Worm (Caenorhabditis elegans): ENCODE data around the gene T05H4.3.

Gene T05H4.3

ce11 chrV:6425927-6426326 lies 16.2 kb upstream of the T05H4.3 start, which contains the start of gene T05H4.11 (continued):
- TF ChIP-seq hlh-4 (tag; optimal IDR thresholded peaks at IDR 0.05), result no peak

ce11 chrV:6426843-6427242 lies 15.3 kb upstream of the T05H4.3 start, which contains the start of gene atp-4:
Gene atp-4, minus strand, starts transcription at chrV:6427112.
- TF ChIP-seq ces-1 (GFP tag; optimal IDR thresholded peaks at IDR 0.05) (no peak), snu-23 (GFP tag; optimal IDR thresholded peaks at IDR 0.05) (no peak), rnt-1 (tag; optimal IDR thresholded peaks at IDR 0.05) (no peak), grh-1 (GFP tag; IDR thresholded peaks at IDR 0.05) (peak; percentile 27; the same call in 1 of the 2 replicates), ceh-63 (GFP tag; optimal IDR thresholded peaks at IDR 0.05) (no peak), unc-62 (GFP tag; optimal IDR thresholded peaks at IDR 0.05) (no peak), zip-4 (GFP tag; optimal IDR thresholded peaks at IDR 0.05) (no peak), tlp-1 (tag; optimal IDR thresholded peaks at IDR 0.05) (no peak), snpc-4 (tag; optimal IDR thresholded peaks at IDR 0.05) (no peak)

- peak; percentile 52 for TF ChIP-seq nhr-20 (tag; optimal IDR thresholded peaks at IDR 0.05)
- TF ChIP-seq F16B12.6 (tag; optimal IDR thresholded peaks at IDR 0.05), result peak; percentile 89
- TF ChIP-seq C16A3.4 (tag; optimal IDR thresholded peaks at IDR 0.05), result peak; percentile 51
- TF ChIP-seq lin-14 (GFP tag; optimal IDR thresholded peaks at IDR 0.05), result peak; percentile 40
- TF ChIP-seq nhr-90 (tag; optimal IDR thresholded peaks at IDR 0.05; ENCODE audit: poor library complexity), result peak; percentile 44
- peak; percentile 65 for TF ChIP-seq nhr-71 (tag; optimal IDR thresholded peaks at IDR 0.05)
- peak; percentile 17 for TF ChIP-seq blmp-1 (tag; optimal IDR thresholded peaks at IDR 0.05)
- TF ChIP-seq efl-1 (optimal IDR thresholded peaks at IDR 0.05), result peak; percentile 55 to 57
- peak; percentile 58 to 92 for TF ChIP-seq efl-1 (GFP tag; optimal IDR thresholded peaks at IDR 0.05 in 1 of 2)
- TF ChIP-seq lsy-2 (tag; optimal IDR thresholded peaks at IDR 0.05), result peak; percentile 58 to 87
- peak; percentile 23 for TF ChIP-seq mep-1 (tag; optimal IDR thresholded peaks at IDR 0.05)
- peak; percentile 48 for TF ChIP-seq nhr-47 (tag; optimal IDR thresholded peaks at IDR 0.05)
- TF ChIP-seq dsc-1 (tag; optimal IDR thresholded peaks at IDR 0.05), result peak; percentile 12
- TF ChIP-seq xbp-1 (tag; optimal IDR thresholded peaks at IDR 0.05), result peak; percentile 63
- no peak for TF ChIP-seq vab-15 (tag; optimal IDR thresholded peaks at IDR 0.05)
- TF ChIP-seq aly-2 (tag; optimal IDR thresholded peaks at IDR 0.05), result no peak
- peak; percentile 15; the same call in 1 of the 2 replicates for TF ChIP-seq isw-1 (GFP tag; IDR thresholded peaks at IDR 0.05)
- TF ChIP-seq tbx-2 (tag; optimal IDR thresholded peaks at IDR 0.05), result peak; percentile 9
- peak; percentile 80 for TF ChIP-seq rnt-1 (tag; optimal IDR thresholded peaks at IDR 0.05)
- peak in 2 of 3 experiments; percentile 14 to 45 for TF ChIP-seq ceh-82 (tag; optimal IDR thresholded peaks at IDR 0.05)
- TF ChIP-seq pax-3 (tag; optimal IDR thresholded peaks at IDR 0.05), result no peak
- TF ChIP-seq ama-1 (optimal IDR thresholded peaks at IDR 0.05), result no peak
- peak; percentile 32 for TF ChIP-seq jun-1 (tag; optimal IDR thresholded peaks at IDR 0.05)
- TF ChIP-seq ces-1 (GFP tag; optimal IDR thresholded peaks at IDR 0.05), result no peak
- no peak for TF ChIP-seq elt-2 (tag; optimal IDR thresholded peaks at IDR 0.05)
- peak; percentile 13 to 62 (median 57) for TF ChIP-seq dpl-1 (GFP tag; optimal IDR thresholded peaks at IDR 0.05)
- TF ChIP-seq snu-23 (GFP tag; optimal IDR thresholded peaks at IDR 0.05), result peak; percentile 55
- TF ChIP-seq unc-130 (tag; optimal IDR thresholded peaks at IDR 0.05), result peak; percentile 17
- peak; percentile 29 for TF ChIP-seq swsn-7 (tag; optimal IDR thresholded peaks at IDR 0.05)
- TF ChIP-seq lin-35 (GFP tag; optimal IDR thresholded peaks at IDR 0.05), result peak; percentile 57 to 66
- peak; percentile 62 for TF ChIP-seq nhr-85 (tag)
These were observed 14.7 kb upstream of the T05H4.3 start for ce11 chrV:6427433-6427832.

- TF ChIP-seq nhr-20 (tag; optimal IDR thresholded peaks at IDR 0.05) (peak; percentile 67), zip-4 (GFP tag; optimal IDR thresholded peaks at IDR 0.05) (no peak), mep-1 (tag; optimal IDR thresholded peaks at IDR 0.05) (peak; percentile 8), nhr-85 (tag) (peak; percentile 84), nhr-71 (tag; optimal IDR thresholded peaks at IDR 0.05) (peak; percentile 42), Y116A8C.19 (tag; optimal IDR thresholded peaks at IDR 0.05; ENCODE audit: borderline replicate concordance) (no peak), dpl-1 (GFP tag; optimal IDR thresholded peaks at IDR 0.05) (peak in 1 of 3 experiments; percentile 0), vab-15 (tag; optimal IDR thresholded peaks at IDR 0.05) (peak; percentile 8), lin-39 (tag; optimal IDR thresholded peaks at IDR 0.05) (no peak), unc-130 (tag; optimal IDR thresholded peaks at IDR 0.05) (peak; percentile 52), blmp-1 (tag; optimal IDR thresholded peaks at IDR 0.05) (peak; percentile 79), lsy-2 (tag; optimal IDR thresholded peaks at IDR 0.05) (peak in 1 of 2 experiments; percentile 28), nhr-90 (tag; optimal IDR thresholded peaks at IDR 0.05; ENCODE audit: poor library complexity) (peak; percentile 58), mdl-1 (tag; optimal IDR thresholded peaks at IDR 0.05) (peak in 1 of 2 experiments; percentile 40), sox-4 (tag; optimal IDR thresholded peaks at IDR 0.05) (no peak), tbx-2 (tag; optimal IDR thresholded peaks at IDR 0.05) (peak; percentile 17), lin-14 (GFP tag; optimal IDR thresholded peaks at IDR 0.05) (peak; percentile 45), lin-35 (GFP tag; optimal IDR thresholded peaks at IDR 0.05) (peak in 1 of 2 experiments; percentile 37), elt-3 (tag; optimal IDR thresholded peaks at IDR 0.05) (peak in 1 of 6 experiments; percentile 77), snu-23 (GFP tag; optimal IDR thresholded peaks at IDR 0.05) (peak; percentile 44), pax-3 (tag; optimal IDR thresholded peaks at IDR 0.05) (no peak), ama-1 (optimal IDR thresholded peaks at IDR 0.05) (peak; percentile 35)
These were observed 12.2 kb upstream of the T05H4.3 start, which contains the start of gene alh-4 for ce11 chrV:6429870-6430339. Gene alh-4, minus strand, starts transcription at chrV:6429920.
